Worm (Caenorhabditis elegans): Measurements from ENCODE around the gene fbxa-136.

Gene fbxa-136

ce11 chrV:17540295-17540694 is 19.5 kb downstream of the fbxa-136 start, which contains the start of gene srz-25:
Gene srz-25, plus strand, starts transcription at chrV:17540595.
- no peak for TF ChIP-seq sptf-1 (tag; optimal IDR thresholded peaks at IDR 0.05)
- TF ChIP-seq ceh-39 (tag; optimal IDR thresholded peaks at IDR 0.05) = no peak
- TF ChIP-seq lin-32 (GFP tag; optimal IDR thresholded peaks at IDR 0.05) = no peak
- no peak for TF ChIP-seq sem-2 (GFP tag; optimal IDR thresholded peaks at IDR 0.05)
- no peak for TF ChIP-seq nhr-2 (tag; optimal IDR thresholded peaks at IDR 0.05)
- TF ChIP-seq nhr-76 (tag; optimal IDR thresholded peaks at IDR 0.05) = no peak
- TF ChIP-seq nhr-12 (tag; optimal IDR thresholded peaks at IDR 0.05) = no peak

ce11 chrV:17542304-17542703 is 21.5 kb downstream of the fbxa-136 start:
- no peak for TF ChIP-seq zip-8 (tag; optimal IDR thresholded peaks at IDR 0.05)
- TF ChIP-seq drap-1 (GFP tag; optimal IDR thresholded peaks at IDR 0.05) = peak; percentile 10

- TF ChIP-seq nhr-76 (tag; optimal IDR thresholded peaks at IDR 0.05) (no peak), blmp-1 (tag; optimal IDR thresholded peaks at IDR 0.05) (no peak), cnd-1 (tag; optimal IDR thresholded peaks at IDR 0.05) (no peak), ces-1 (GFP tag; optimal IDR thresholded peaks at IDR 0.05) (no peak), unc-120 (tag; optimal IDR thresholded peaks at IDR 0.05; ENCODE audit: poor library complexity, severe bottlenecking) (no peak), ceh-43 (GFP tag; optimal IDR thresholded peaks at IDR 0.05) (no peak), nhr-237 (tag; optimal IDR thresholded peaks at IDR 0.05) (no peak), ztf-11 (tag; optimal IDR thresholded peaks at IDR 0.05) (no peak), lin-13 (tag; optimal IDR thresholded peaks at IDR 0.05) (no peak), pha-4 (tag; optimal IDR thresholded peaks at IDR 0.05) (no peak)
These were observed 26.1 kb downstream of the fbxa-136 start for ce11 chrV:17546931-17547330.

- TF ChIP-seq zip-8 (tag; optimal IDR thresholded peaks at IDR 0.05) (no peak), pha-4 (tag; optimal IDR thresholded peaks at IDR 0.05) (no peak), mab-5 (tag; optimal IDR thresholded peaks at IDR 0.05) (no peak), elt-1 (tag; optimal IDR thresholded peaks at IDR 0.05; ENCODE audit: borderline replicate concordance, insufficient read depth) (no peak), flh-1 (GFP tag; optimal IDR thresholded peaks at IDR 0.05) (no peak), lsy-2 (tag; optimal IDR thresholded peaks at IDR 0.05) (no peak), drap-1 (GFP tag; optimal IDR thresholded peaks at IDR 0.05) (no peak), unc-39 (tag; optimal IDR thresholded peaks at IDR 0.05) (no peak), sem-2 (GFP tag; optimal IDR thresholded peaks at IDR 0.05) (no peak), bed-3 (GFP tag; optimal IDR thresholded peaks at IDR 0.05) (no peak), elt-3 (tag; optimal IDR thresholded peaks at IDR 0.05) (no peak)
These were observed 27.8 kb downstream of the fbxa-136 start for ce11 chrV:17548635-17549034.

- no peak for TF ChIP-seq bed-3 (GFP tag; optimal IDR thresholded peaks at IDR 0.05)
- TF ChIP-seq blmp-1 (tag; optimal IDR thresholded peaks at IDR 0.05) = no peak
- no peak for TF ChIP-seq ztf-11 (tag; optimal IDR thresholded peaks at IDR 0.05)
- no peak for TF ChIP-seq ham-2 (GFP tag; optimal IDR thresholded peaks at IDR 0.05)
- TF ChIP-seq lin-13 (tag; optimal IDR thresholded peaks at IDR 0.05) = no peak
- no peak for TF ChIP-seq flh-1 (GFP tag; optimal IDR thresholded peaks at IDR 0.05)
- TF ChIP-seq unc-120 (tag; optimal IDR thresholded peaks at IDR 0.05; ENCODE audit: poor library complexity, severe bottlenecking) = no peak
- no peak for TF ChIP-seq mls-2 (tag; optimal IDR thresholded peaks at IDR 0.05)
- TF ChIP-seq cnd-1 (tag; optimal IDR thresholded peaks at IDR 0.05) = no peak
- TF ChIP-seq nhr-12 (tag; optimal IDR thresholded peaks at IDR 0.05) = no peak
- TF ChIP-seq ceh-83 (GFP tag; optimal IDR thresholded peaks at IDR 0.05) = no peak
These were observed 28.5 kb downstream of the fbxa-136 start, which contains the start of gene fbxa-176 for ce11 chrV:17549362-17549761. Gene fbxa-176, plus strand, starts transcription at chrV:17549675.

- TF ChIP-seq mab-5 (tag; optimal IDR thresholded peaks at IDR 0.05) (no peak), ztf-11 (tag; optimal IDR thresholded peaks at IDR 0.05) (no peak), elt-3 (tag; optimal IDR thresholded peaks at IDR 0.05) (no peak), sem-2 (GFP tag; optimal IDR thresholded peaks at IDR 0.05) (no peak), M03D4.4 (tag; optimal IDR thresholded peaks at IDR 0.05) (no peak), ceh-39 (tag; optimal IDR thresholded peaks at IDR 0.05) (no peak)
These were observed 30.6 kb downstream of the fbxa-136 start for ce11 chrV:17551396-17551795.

Data from whole organism, mixed stage, embryonic.